Fruit fly (Drosophila melanogaster) whole organism, embryonic: ENCODE results near the gene CG7739.
A peak's percentile ranks its signal among the peaks of the same experiment; 100 is the strongest.

Experiments used
- ATbp ChIP-seq: fragments of 200-800 bp; sonication (Bioruptor generic); optimal IDR thresholded peaks from 2 replicates; lab custom pipeline; 2017; ENCODE audit warnings: missing biosample characterization, mild to moderate bottlenecking, missing genetic modification characterization, missing genetic modification reagents
- Antp ChIP-seq: fragments of 200-800 bp; sonication (Bioruptor generic); optimal IDR thresholded peaks from 3 replicates; lab custom pipeline; 2016; ENCODE audit warnings: missing biosample characterization, missing genetic modification characterization
- Atf6 ChIP-seq: fragments of 200-800 bp; sonication (Bioruptor generic); IDR thresholded peaks from 2 replicates; pipeline ENCODE4 v1.3.6; 2022; ENCODE audit warnings: missing biosample characterization, missing genetic modification characterization
- Blimp-1 ChIP-seq: fragments of 200-800 bp; sonication (Bioruptor generic); optimal IDR thresholded peaks from 3 replicates; lab custom pipeline; 2018; ENCODE audit warnings: missing biosample characterization, missing genetic modification characterization, mild to moderate bottlenecking, moderate library complexity, missing genetic modification reagents
- CG10959 ChIP-seq: fragments of 200-800 bp; sonication (Bioruptor generic); IDR thresholded peaks from 2 replicates; pipeline ENCODE4 v1.3.6; 2022; ENCODE audit warnings: missing biosample characterization, missing genetic modification characterization
- CG11093 ChIP-seq: fragments of 200-800 bp; sonication (Bioruptor generic); IDR thresholded peaks from 3 replicates; pipeline ENCODE4 v1.3.6; 2022; ENCODE audit warnings: missing biosample characterization, missing genetic modification characterization
- CG11560 ChIP-seq: fragments of 200-800 bp; sonication (Bioruptor generic); IDR thresholded peaks from 3 replicates; pipeline ENCODE4 v1.3.6; 2022; ENCODE audit warnings: missing biosample characterization, missing genetic modification characterization
- CG11696 ChIP-seq: fragments of 200-800 bp; sonication (Bioruptor generic); IDR thresholded peaks from 2 replicates; pipeline ENCODE4 v1.3.6; 2022; ENCODE audit warnings: missing biosample characterization, missing genetic modification characterization
- CG11723 ChIP-seq: fragments of 200-800 bp; sonication (Bioruptor generic); optimal IDR thresholded peaks from 2 replicates; lab custom pipeline; 2017; ENCODE audit warnings: missing biosample characterization, mild to moderate bottlenecking, missing genetic modification characterization
- CG12155 ChIP-seq: fragments of 200-800 bp; sonication (Bioruptor generic); optimal IDR thresholded peaks from 3 replicates; lab custom pipeline; 2016; ENCODE audit warnings: missing biosample characterization, missing genetic modification characterization
- CG12236 ChIP-seq: fragments of 200-800 bp; sonication (Bioruptor generic); optimal IDR thresholded peaks from 2 replicates; lab custom pipeline; 2016; ENCODE audit warnings: missing biosample characterization, missing genetic modification characterization
- CG13287 ChIP-seq: fragments of 200-800 bp; sonication (Bioruptor generic); IDR thresholded peaks from 2 replicates; pipeline ENCODE4 v1.3.6; 2022; ENCODE audit warnings: missing biosample characterization, missing genetic modification characterization; ENCODE audit not compliant: partially characterized antibody
- CG14667 ChIP-seq: fragments of 200-800 bp; sonication (Bioruptor generic); IDR thresholded peaks from 2 replicates; pipeline ENCODE4 v1.3.6; 2022; ENCODE audit warnings: missing biosample characterization, missing genetic modification characterization
- CG14965 ChIP-seq: fragments of 200-800 bp; sonication (Bioruptor generic); optimal IDR thresholded peaks from 2 replicates; lab custom pipeline; 2016; ENCODE audit warnings: missing biosample characterization, missing genetic modification characterization, borderline replicate concordance
- CG15073 ChIP-seq: fragments of 200-800 bp; sonication (Bioruptor generic); optimal IDR thresholded peaks from 2 replicates; lab custom pipeline; 2016; ENCODE audit warnings: missing biosample characterization, missing genetic modification characterization
- CG15601 ChIP-seq: fragments of 200-800 bp; sonication (Bioruptor generic); optimal IDR thresholded peaks from 3 replicates; lab custom pipeline; 2019; ENCODE audit warnings: missing biosample characterization, mild to moderate bottlenecking, missing genetic modification characterization, moderate library complexity
- CG1603 ChIP-seq: fragments of 200-800 bp; sonication (Bioruptor generic); optimal IDR thresholded peaks from 2 replicates; lab custom pipeline; 2019; ENCODE audit warnings: missing biosample characterization, mild to moderate bottlenecking, missing genetic modification characterization, moderate library complexity
- CG17361 ChIP-seq: fragments of 200-800 bp; sonication (Bioruptor generic); IDR thresholded peaks from 3 replicates; pipeline ENCODE4 v1.3.6; 2022; ENCODE audit warnings: missing biosample characterization, missing genetic modification characterization
- CG3847 ChIP-seq: fragments of 200-800 bp; sonication (Bioruptor generic); IDR thresholded peaks from 2 replicates; pipeline ENCODE4 v1.3.6; 2022; ENCODE audit warnings: missing biosample characterization, missing genetic modification characterization
- CG4404 ChIP-seq: fragments of 200-800 bp; sonication (Bioruptor generic); IDR thresholded peaks from 2 replicates; pipeline ENCODE4 v1.3.6; 2022; ENCODE audit warnings: missing biosample characterization, missing genetic modification characterization
- CG9876 ChIP-seq: fragments of 200-800 bp; sonication (Bioruptor generic); optimal IDR thresholded peaks from 2 replicates; lab custom pipeline; 2016; ENCODE audit warnings: missing biosample characterization, missing genetic modification characterization
- Deaf1 ChIP-seq: fragments of 200-800 bp; optimal IDR thresholded peaks from 3 replicates; lab custom pipeline; 2019; ENCODE audit warnings: missing biosample characterization, mild to moderate bottlenecking, missing genetic modification characterization, moderate library complexity
- Dek ChIP-seq: fragments of 200-800 bp; sonication (Bioruptor generic); optimal IDR thresholded peaks from 3 replicates; lab custom pipeline; 2019; ENCODE audit warnings: missing biosample characterization, mild to moderate bottlenecking, missing genetic modification characterization, moderate library complexity
- E2f2 ChIP-seq: fragments of 200-800 bp; sonication (Bioruptor generic); IDR thresholded peaks from 2 replicates; pipeline ENCODE4 v1.3.6; 2022; ENCODE audit warnings: missing biosample characterization, missing genetic modification characterization
- Fer2 ChIP-seq: fragments of 200-800 bp; sonication (Bioruptor generic); optimal IDR thresholded peaks from 2 replicates; lab custom pipeline; 2018; ENCODE audit warnings: missing biosample characterization, mild to moderate bottlenecking, missing genetic modification characterization, moderate library complexity
- H2.0 ChIP-seq: fragments of 200-800 bp; sonication (Bioruptor generic); IDR thresholded peaks from 2 replicates; pipeline ENCODE4 v1.3.6; 2022; ENCODE audit warnings: missing biosample characterization, missing genetic modification characterization
- HLH4C ChIP-seq: fragments of 200-800 bp; sonication (Bioruptor generic); IDR thresholded peaks from 3 replicates; pipeline ENCODE4 v1.3.6; 2022; ENCODE audit warnings: missing biosample characterization, missing genetic modification characterization; ENCODE audit not compliant: partially characterized antibody
- HmgZ ChIP-seq: fragments of 200-800 bp; sonication (Bioruptor generic); optimal IDR thresholded peaks from 2 replicates; lab custom pipeline; 2018; ENCODE audit warnings: missing biosample characterization, mild to moderate bottlenecking, missing genetic modification characterization
- Mad ChIP-seq: fragments of 200-800 bp; sonication (Bioruptor generic); optimal IDR thresholded peaks from 2 replicates; lab custom pipeline; 2016; ENCODE audit warnings: missing biosample characterization, missing genetic modification characterization
- Nf-YC ChIP-seq: fragments of 200-800 bp; optimal IDR thresholded peaks from 3 replicates; lab custom pipeline; 2019; ENCODE audit warnings: missing biosample characterization, mild to moderate bottlenecking, missing genetic modification characterization, moderate library complexity
- Trl ChIP-seq, 3 experiments: fragments of >200 bp in 2 of 3; fragments of 200-800 bp in 1 of 3; sonication (Bioruptor generic) in 1 of 3; optimal IDR thresholded peaks; 2 replicates in 1 of 3; 3 replicates in 2 of 3; lab custom pipeline; 2016 to 2017; ENCODE audit warnings: missing biosample characterization in 1 of 3, missing genetic modification characterization in 1 of 3
- ab ChIP-seq: fragments of 200-800 bp; sonication (Bioruptor generic); optimal IDR thresholded peaks from 2 replicates; lab custom pipeline; 2016; ENCODE audit warnings: missing biosample characterization, missing genetic modification characterization
- abd-A ChIP-seq: fragments of 200-800 bp; sonication (Bioruptor generic); optimal IDR thresholded peaks from 3 replicates; lab custom pipeline; 2019; ENCODE audit warnings: missing biosample characterization, mild to moderate bottlenecking, missing genetic modification characterization, moderate library complexity
- bigmax ChIP-seq: fragments of 200-800 bp; sonication (Bioruptor generic); optimal IDR thresholded peaks from 2 replicates; lab custom pipeline; 2018; ENCODE audit warnings: missing biosample characterization, mild to moderate bottlenecking, missing genetic modification characterization
- corto ChIP-seq: fragments of 200-800 bp; sonication (Bioruptor generic); optimal IDR thresholded peaks from 2 replicates; lab custom pipeline; 2016; ENCODE audit warnings: missing biosample characterization, mild to moderate bottlenecking, missing genetic modification characterization, moderate library complexity
- crc ChIP-seq: fragments of 200-800 bp; sonication (Bioruptor generic); optimal IDR thresholded peaks from 2 replicates; lab custom pipeline; 2016; ENCODE audit warnings: missing biosample characterization, missing genetic modification characterization
- dm ChIP-seq: fragments of 200-800 bp; sonication (Bioruptor generic); optimal IDR thresholded peaks from 3 replicates; lab custom pipeline; 2016; ENCODE audit warnings: missing biosample characterization, missing genetic modification characterization
- ems ChIP-seq: fragments of 200-800 bp; sonication (Bioruptor generic); optimal IDR thresholded peaks from 3 replicates; lab custom pipeline; 2016; ENCODE audit warnings: missing biosample characterization, missing genetic modification characterization
- fru ChIP-seq: fragments of >200 bp; optimal IDR thresholded peaks from 2 replicates; lab custom pipeline; 2017
- hkb ChIP-seq, 2 experiments: fragments of 200-800 bp in 1 of 2; fragments of >200 bp in 1 of 2; sonication (Bioruptor generic) in 1 of 2; IDR thresholded peaks in 1 of 2; optimal IDR thresholded peaks in 1 of 2; 2 replicates each; pipeline versions ENCODE4 v1.3.6 to Lab custom; 2017 to 2022; ENCODE audit warnings: missing biosample characterization in 1 of 2, missing genetic modification characterization in 1 of 2
- jing ChIP-seq: fragments of 200-800 bp; sonication (Bioruptor generic); optimal IDR thresholded peaks from 2 replicates; lab custom pipeline; 2018; ENCODE audit warnings: missing biosample characterization, mild to moderate bottlenecking, missing genetic modification characterization
- nerfin-2 ChIP-seq: fragments of 200-800 bp; sonication (Bioruptor generic); IDR thresholded peaks from 2 replicates; pipeline ENCODE4 v1.3.6; 2022; ENCODE audit warnings: missing biosample characterization, missing genetic modification characterization; ENCODE audit not compliant: partially characterized antibody
- pho ChIP-seq: fragments of 200-800 bp; sonication (Bioruptor generic); optimal IDR thresholded peaks from 2 replicates; lab custom pipeline; 2016; ENCODE audit warnings: missing biosample characterization, missing genetic modification characterization
- prd ChIP-seq, 3 experiments: fragments of >200 bp in 2 of 3; fragments of 200-800 bp in 1 of 3; sonication (Bioruptor generic) in 1 of 3; optimal IDR thresholded peaks in 2 of 3; IDR thresholded peaks in 1 of 3; 2 replicates in 2 of 3; 3 replicates in 1 of 3; pipeline versions ENCODE4 v1.3.6 to Lab custom; 2017 to 2022; ENCODE audit warnings: missing biosample characterization in 1 of 3, missing genetic modification characterization in 1 of 3
- ranshi ChIP-seq: fragments of 200-800 bp; sonication (Bioruptor generic); IDR thresholded peaks from 2 replicates; pipeline ENCODE4 v1.3.6; 2022; ENCODE audit warnings: missing biosample characterization, missing genetic modification characterization
- ro ChIP-seq: fragments of 200-800 bp; sonication (Bioruptor generic); IDR thresholded peaks from 2 replicates; pipeline ENCODE4 v1.3.6; 2022; ENCODE audit warnings: missing biosample characterization, missing genetic modification characterization
- stwl ChIP-seq: fragments of 200-800 bp; sonication (Bioruptor generic); optimal IDR thresholded peaks from 3 replicates; lab custom pipeline; 2018; ENCODE audit warnings: missing biosample characterization, mild to moderate bottlenecking, missing genetic modification characterization, moderate library complexity
- ttk ChIP-seq: fragments of 200-800 bp; sonication (Bioruptor generic); IDR thresholded peaks from 2 replicates; pipeline ENCODE4 v2.1.2; 2022; ENCODE audit warnings: missing biosample characterization, missing genetic modification characterization

Gene CG7739

dm6 chr3L:15563058-15563850 is at the start of gene CG7739, which contains the start of gene SCCRO (continued):
- no peak for TF ChIP-seq hkb (optimal IDR thresholded peaks at IDR 0.05; lab: Kevin White, UChicago)
- TF ChIP-seq hkb (GFP tag; IDR thresholded peaks at IDR 0.05; lab: Robert Waterston, UW) = no peak
- peak; percentile 12 for TF ChIP-seq dm (GFP tag; lab: Kevin White, UChicago)
- TF ChIP-seq ro (GFP tag; lab: Robert Waterston, UW) = no peak
- no peak for TF ChIP-seq jing (GFP tag; lab: Kevin White, UChicago)
- no peak for TF ChIP-seq Blimp-1 (GFP tag; lab: Kevin White, UChicago)
- TF ChIP-seq CG9876 (GFP tag; lab: Kevin White, UChicago) = no peak
- TF ChIP-seq ATbp (GFP tag; lab: Kevin White, UChicago) = no peak
- no peak for TF ChIP-seq CG14965 (GFP tag; lab: Kevin White, UChicago)
- peak; percentile 52 for TF ChIP-seq E2f2
- TF ChIP-seq ranshi (GFP tag; lab: Robert Waterston, UW) = peak; percentile 73; the same call in 1 of the 2 replicates
- TF ChIP-seq Antp = peak; percentile 26
- TF ChIP-seq CG15073 (GFP tag; lab: Kevin White, UChicago) = peak; percentile 96
- peak; percentile 42 for TF ChIP-seq CG1603 (tag; lab: Kevin White, UChicago)
- TF ChIP-seq prd (optimal IDR thresholded peaks at IDR 0.05; lab: Kevin White, UChicago) = no peak
- TF ChIP-seq prd (GFP tag; IDR thresholded peaks at IDR 0.05; lab: Robert Waterston, UW) = peak; percentile 51; the same call in 1 of the 3 replicates
- TF ChIP-seq ttk (GFP tag; lab: Robert Waterston, UW) = peak; percentile 66
- TF ChIP-seq ems (GFP tag; lab: Kevin White, UChicago) = peak; percentile 52
- no peak for TF ChIP-seq Deaf1
- TF ChIP-seq CG15601 = peak; percentile 52
- TF ChIP-seq CG11696 (GFP tag; lab: Robert Waterston, UW) = peak; percentile 57; the same call in 1 of the 2 replicates
- no peak for TF ChIP-seq nerfin-2 (GFP tag; lab: Robert Waterston, UW)
- TF ChIP-seq fru = no peak
- TF ChIP-seq CG14667 (GFP tag; lab: Robert Waterston, UW) = 0 out of 2 replicates have a peak, but pooled peaks have one; percentile 15
- TF ChIP-seq abd-A (tag; lab: Kevin White, UChicago) = no peak
- peak; percentile 42 for TF ChIP-seq Mad
- no peak for TF ChIP-seq ab (GFP tag; lab: Kevin White, UChicago)
- TF ChIP-seq corto (GFP tag; lab: Kevin White, UChicago) = peak; percentile 36
- no peak for TF ChIP-seq bigmax (GFP tag; lab: Kevin White, UChicago)
- TF ChIP-seq Trl (optimal IDR thresholded peaks at IDR 0.05; lab: Kevin White, UChicago) = no peak
- TF ChIP-seq Trl (GFP tag; optimal IDR thresholded peaks at IDR 0.05; lab: Kevin White, UChicago) = peak; percentile 31
- TF ChIP-seq Dek (tag; lab: Kevin White, UChicago) = peak; percentile 78
- TF ChIP-seq CG13287 (GFP tag; lab: Robert Waterston, UW) = peak; percentile 76
- no peak; the same call in 1 of the 3 replicates for TF ChIP-seq HLH4C (GFP tag; lab: Robert Waterston, UW)
- TF ChIP-seq pho (GFP tag; lab: Kevin White, UChicago) = peak; percentile 25
- peak; percentile 81 for TF ChIP-seq H2.0 (GFP tag; lab: Robert Waterston, UW)
- no peak for TF ChIP-seq crc (GFP tag; lab: Kevin White, UChicago)
- peak; percentile 53 for TF ChIP-seq CG3847 (GFP tag; lab: Robert Waterston, UW)
- TF ChIP-seq CG11560 (tag; lab: Robert Waterston, UW) = no peak; the same call in 2 of the 3 replicates
- peak; percentile 46 for TF ChIP-seq CG12155 (GFP tag; lab: Kevin White, UChicago)
- TF ChIP-seq Fer2 (tag; lab: Kevin White, UChicago) = peak; percentile 56
- peak; percentile 61 for TF ChIP-seq Nf-YC (tag; lab: Kevin White, UChicago)
- TF ChIP-seq CG11093 (GFP tag; lab: Robert Waterston, UW) = no peak
- no peak for TF ChIP-seq CG10959 (GFP tag; lab: Robert Waterston, UW)
- peak; percentile 20 for TF ChIP-seq HmgZ
- TF ChIP-seq Atf6 (GFP tag; lab: Robert Waterston, UW) = peak; percentile 60; the same call in 1 of the 2 replicates
- no peak for TF ChIP-seq CG11723
- TF ChIP-seq CG17361 (GFP tag; lab: Robert Waterston, UW) = peak; percentile 85
- TF ChIP-seq CG12236 = no peak
- TF ChIP-seq CG4404 = peak; percentile 37; the same call in 1 of the 2 replicates
- TF ChIP-seq stwl (tag; lab: Kevin White, UChicago) = peak; percentile 33
